Worm (Caenorhabditis elegans): ENCODE data around the gene F49F1.9.

DNA sequence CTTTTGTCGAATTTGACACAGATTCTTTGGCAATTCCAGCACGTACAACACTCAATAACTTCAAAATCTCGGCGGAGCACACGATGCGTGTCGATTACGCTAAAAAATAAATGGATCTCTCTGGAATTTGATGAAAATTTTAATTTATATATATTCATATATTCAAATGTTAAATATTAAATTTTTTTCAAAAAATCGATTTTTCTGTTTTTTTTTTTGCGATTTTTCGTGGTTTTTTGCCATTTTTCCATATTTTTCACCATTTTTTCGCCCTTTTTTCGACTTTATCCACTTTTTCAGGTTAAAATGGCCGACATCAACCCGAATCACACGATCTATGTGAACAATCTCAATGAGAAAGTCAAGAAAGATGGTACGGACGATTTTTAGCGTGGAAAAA is 36.4 kb upstream of the F49F1.9 start, which contains the start of gene rnp-3:
- no peak for TF ChIP-seq fkh-10 (GFP tag; optimal IDR thresholded peaks at IDR 0.05)
- no peak for TF ChIP-seq lin-13 (GFP tag; optimal IDR thresholded peaks at IDR 0.05)
- no peak for TF ChIP-seq ctbp-1 (GFP tag; IDR thresholded peaks at IDR 0.05)
- TF ChIP-seq gei-8 (GFP tag; optimal IDR thresholded peaks at IDR 0.05) = no peak
- TF ChIP-seq nhr-11 (tag; optimal IDR thresholded peaks at IDR 0.05) = no peak
- TF ChIP-seq fos-1 (tag; optimal IDR thresholded peaks at IDR 0.05) = no peak

Measured in whole organism, L4 larva.